Fruit fly (Drosophila melanogaster) whole organism, embryonic: ENCODE data around the gene CG6067.

Source experiments
- ATbp ChIP-seq: fragments of 200-800 bp; sonication (Bioruptor generic); optimal IDR thresholded peaks from 2 replicates; lab custom pipeline; 2017; ENCODE audit warnings: missing biosample characterization, mild to moderate bottlenecking, missing genetic modification characterization, missing genetic modification reagents
- Ada2b ChIP-seq: fragments of 200-800 bp; sonication (Bioruptor generic); IDR thresholded peaks from 2 replicates; pipeline ENCODE4 v1.3.6; 2022; ENCODE audit warnings: missing biosample characterization, missing genetic modification characterization
- Atf6 ChIP-seq: fragments of 200-800 bp; sonication (Bioruptor generic); IDR thresholded peaks from 2 replicates; pipeline ENCODE4 v1.3.6; 2022; ENCODE audit warnings: missing biosample characterization, missing genetic modification characterization
- Blimp-1 ChIP-seq: fragments of 200-800 bp; sonication (Bioruptor generic); optimal IDR thresholded peaks from 3 replicates; lab custom pipeline; 2018; ENCODE audit warnings: missing biosample characterization, missing genetic modification characterization, mild to moderate bottlenecking, moderate library complexity, missing genetic modification reagents
- C15 ChIP-seq: fragments of 200-800 bp; sonication (Bioruptor generic); IDR thresholded peaks from 3 replicates; pipeline ENCODE4 v1.3.6; 2022; ENCODE audit warnings: missing biosample characterization, missing genetic modification characterization
- CG12104 ChIP-seq: fragments of 200-800 bp; sonication (Bioruptor generic); optimal IDR thresholded peaks from 3 replicates; lab custom pipeline; 2016; ENCODE audit warnings: missing biosample characterization, missing genetic modification characterization
- CG12219 ChIP-seq: fragments of 200-800 bp; sonication (Bioruptor generic); optimal IDR thresholded peaks from 3 replicates; lab custom pipeline; 2018; ENCODE audit warnings: missing biosample characterization, mild to moderate bottlenecking, missing genetic modification characterization
- CG12391 ChIP-seq: fragments of 200-800 bp; sonication (Bioruptor generic); optimal IDR thresholded peaks from 3 replicates; lab custom pipeline; 2018; ENCODE audit warnings: missing biosample characterization, mild to moderate bottlenecking, missing genetic modification characterization, moderate library complexity
- CG13624 ChIP-seq: fragments of 200-800 bp; sonication (Bioruptor generic); optimal IDR thresholded peaks from 2 replicates; lab custom pipeline; 2016; ENCODE audit warnings: missing biosample characterization, missing genetic modification characterization
- CG14014 ChIP-seq: fragments of 200-800 bp; sonication (Bioruptor generic); IDR thresholded peaks from 2 replicates; pipeline ENCODE4 v1.3.6; 2022; ENCODE audit warnings: missing biosample characterization, missing genetic modification characterization
- CG17359 ChIP-seq: fragments of 200-800 bp; sonication (Bioruptor generic); optimal IDR thresholded peaks from 3 replicates; lab custom pipeline; 2018; ENCODE audit warnings: missing biosample characterization, mild to moderate bottlenecking, missing genetic modification characterization, moderate library complexity
- CG17385 ChIP-seq: fragments of 200-800 bp; sonication (Bioruptor generic); optimal IDR thresholded peaks from 3 replicates; lab custom pipeline; 2018; ENCODE audit warnings: missing biosample characterization, mild to moderate bottlenecking, missing genetic modification characterization
- CG18262 ChIP-seq: fragments of 200-800 bp; optimal IDR thresholded peaks from 3 replicates; lab custom pipeline; 2019; ENCODE audit warnings: missing biosample characterization, mild to moderate bottlenecking, missing genetic modification characterization, moderate library complexity
- CG30403 ChIP-seq: fragments of 200-800 bp; sonication (Bioruptor generic); optimal IDR thresholded peaks from 3 replicates; lab custom pipeline; 2016; ENCODE audit warnings: missing biosample characterization, missing genetic modification characterization
- CG32767 ChIP-seq: fragments of 200-800 bp; sonication (Bioruptor generic); IDR thresholded peaks from 2 replicates; pipeline ENCODE4 v1.3.6; 2022; ENCODE audit warnings: missing biosample characterization, missing genetic modification characterization
- CG3407 ChIP-seq: fragments of 200-800 bp; sonication (Bioruptor generic); optimal IDR thresholded peaks from 2 replicates; lab custom pipeline; 2018; ENCODE audit warnings: missing biosample characterization, mild to moderate bottlenecking, missing genetic modification characterization
- CG7556 ChIP-seq: fragments of 200-800 bp; sonication (Bioruptor generic); optimal IDR thresholded peaks from 2 replicates; lab custom pipeline; 2017; ENCODE audit warnings: missing biosample characterization, mild to moderate bottlenecking, missing genetic modification characterization
- CG7839 ChIP-seq: fragments of 200-800 bp; sonication (Bioruptor generic); optimal IDR thresholded peaks from 3 replicates; lab custom pipeline; 2018; ENCODE audit warnings: missing biosample characterization, mild to moderate bottlenecking, missing genetic modification characterization, moderate library complexity
- CG8359 ChIP-seq: fragments of 200-800 bp; sonication (Bioruptor generic); optimal IDR thresholded peaks from 2 replicates; lab custom pipeline; 2017; ENCODE audit warnings: missing biosample characterization, mild to moderate bottlenecking, missing genetic modification characterization, borderline replicate concordance
- CG9437 ChIP-seq: fragments of 200-800 bp; sonication (Bioruptor generic); optimal IDR thresholded peaks from 2 replicates; lab custom pipeline; 2018; ENCODE audit warnings: missing biosample characterization, mild to moderate bottlenecking, missing genetic modification characterization
- Chrac-16 ChIP-seq: fragments of 200-800 bp; sonication (Bioruptor generic); optimal IDR thresholded peaks from 3 replicates; lab custom pipeline; 2016; ENCODE audit warnings: missing biosample characterization, missing genetic modification characterization
- D ChIP-seq, 2 experiments: fragments of 200-800 bp in 1 of 2; fragments of >200 bp in 1 of 2; sonication (Bioruptor generic) in 1 of 2; optimal IDR thresholded peaks; 2 replicates in 1 of 2; 3 replicates in 1 of 2; lab custom pipeline; 2017; ENCODE audit warnings: mild to moderate bottlenecking in 1 of 2, missing biosample characterization in 1 of 2, missing genetic modification characterization in 1 of 2, missing genetic modification reagents in 1 of 2
- D19A ChIP-seq: fragments of 200-800 bp; optimal IDR thresholded peaks from 3 replicates; lab custom pipeline; 2019; ENCODE audit warnings: missing biosample characterization, mild to moderate bottlenecking, missing genetic modification characterization, moderate library complexity
- Dp ChIP-seq: fragments of 200-800 bp; sonication (Bioruptor generic); optimal IDR thresholded peaks from 2 replicates; lab custom pipeline; 2018; ENCODE audit warnings: missing biosample characterization, mild to moderate bottlenecking, missing genetic modification characterization, moderate library complexity
- Gsc ChIP-seq: fragments of 200-800 bp; sonication (Bioruptor generic); IDR thresholded peaks from 2 replicates; pipeline ENCODE4 v1.3.6; 2022; ENCODE audit warnings: missing biosample characterization, missing genetic modification characterization
- H2.0 ChIP-seq: fragments of 200-800 bp; sonication (Bioruptor generic); IDR thresholded peaks from 2 replicates; pipeline ENCODE4 v1.3.6; 2022; ENCODE audit warnings: missing biosample characterization, missing genetic modification characterization
- HmgZ ChIP-seq: fragments of 200-800 bp; sonication (Bioruptor generic); optimal IDR thresholded peaks from 2 replicates; lab custom pipeline; 2018; ENCODE audit warnings: missing biosample characterization, mild to moderate bottlenecking, missing genetic modification characterization
- Lim3 ChIP-seq: fragments of 200-800 bp; sonication (Bioruptor generic); IDR thresholded peaks from 2 replicates; pipeline ENCODE4 v1.3.6; 2022; ENCODE audit warnings: missing biosample characterization, missing genetic modification characterization
- Ptx1 ChIP-seq: fragments of 200-800 bp; sonication (Bioruptor generic); IDR thresholded peaks from 2 replicates; pipeline ENCODE4 v1.3.6; 2022; ENCODE audit warnings: missing biosample characterization, missing genetic modification characterization
- Ssrp ChIP-seq: fragments of 200-800 bp; sonication (Bioruptor generic); optimal IDR thresholded peaks from 2 replicates; lab custom pipeline; 2018; ENCODE audit warnings: missing biosample characterization, mild to moderate bottlenecking, missing genetic modification characterization, moderate library complexity
- Xrp1 ChIP-seq: fragments of 200-800 bp; sonication (Bioruptor generic); IDR thresholded peaks from 2 replicates; pipeline ENCODE4 v1.3.6; 2022; ENCODE audit warnings: missing biosample characterization, missing genetic modification characterization
- bab2 ChIP-seq: fragments of 200-800 bp; sonication (Bioruptor generic); optimal IDR thresholded peaks from 2 replicates; lab custom pipeline; 2016; ENCODE audit warnings: missing biosample characterization, missing genetic modification characterization
- bsh ChIP-seq, 2 experiments: fragments of 200-800 bp; sonication (Bioruptor generic); optimal IDR thresholded peaks; 2 replicates each; lab custom pipeline; 2017 to 2018; ENCODE audit warnings: mild to moderate bottlenecking in 2 of 2, missing biosample characterization in 2 of 2, missing genetic modification characterization in 2 of 2, moderate library complexity in 1 of 2
- dysf ChIP-seq: fragments of 200-800 bp; sonication (Bioruptor generic); IDR thresholded peaks from 3 replicates; pipeline ENCODE4 v1.3.6; 2022; ENCODE audit warnings: missing biosample characterization, missing genetic modification characterization
- gce ChIP-seq: fragments of 200-800 bp; sonication (Bioruptor generic); IDR thresholded peaks from 3 replicates; pipeline ENCODE4 v1.3.6; 2022; ENCODE audit warnings: missing biosample characterization, missing genetic modification characterization
- gem ChIP-seq: fragments of 200-800 bp; sonication (Bioruptor generic); optimal IDR thresholded peaks from 2 replicates; lab custom pipeline; 2019; ENCODE audit warnings: missing biosample characterization, mild to moderate bottlenecking, missing genetic modification characterization, moderate library complexity
- hkb ChIP-seq, 2 experiments: fragments of 200-800 bp in 1 of 2; fragments of >200 bp in 1 of 2; sonication (Bioruptor generic) in 1 of 2; IDR thresholded peaks in 1 of 2; optimal IDR thresholded peaks in 1 of 2; 2 replicates each; pipeline versions ENCODE4 v1.3.6 to Lab custom; 2017 to 2022; ENCODE audit warnings: missing biosample characterization in 1 of 2, missing genetic modification characterization in 1 of 2
- ind ChIP-seq: fragments of 200-800 bp; sonication (Bioruptor generic); optimal IDR thresholded peaks from 3 replicates; lab custom pipeline; 2016; ENCODE audit warnings: missing biosample characterization, missing genetic modification characterization
- lmd ChIP-seq: fragments of 200-800 bp; sonication (Bioruptor generic); IDR thresholded peaks from 2 replicates; pipeline ENCODE4 v1.3.6; 2022; ENCODE audit warnings: missing biosample characterization, missing genetic modification characterization
- lola ChIP-seq, 3 experiments: fragments of >200 bp in 2 of 3; fragments of 200-800 bp in 1 of 3; sonication (Bioruptor generic) in 1 of 3; optimal IDR thresholded peaks; 2 replicates each; lab custom pipeline; 2017 to 2019; ENCODE audit warnings: missing biosample characterization in 3 of 3, missing genetic modification characterization in 3 of 3, mild to moderate bottlenecking in 1 of 3, moderate library complexity in 1 of 3
- onecut ChIP-seq: fragments of 200-800 bp; sonication (Bioruptor generic); IDR thresholded peaks from 2 replicates; pipeline ENCODE4 v1.3.6; 2022; ENCODE audit warnings: missing biosample characterization, missing genetic modification characterization
- phol ChIP-seq: fragments of 200-800 bp; sonication (Bioruptor generic); optimal IDR thresholded peaks from 3 replicates; lab custom pipeline; 2018; ENCODE audit warnings: missing biosample characterization, mild to moderate bottlenecking, missing genetic modification characterization, moderate library complexity
- ranshi ChIP-seq: fragments of 200-800 bp; sonication (Bioruptor generic); IDR thresholded peaks from 2 replicates; pipeline ENCODE4 v1.3.6; 2022; ENCODE audit warnings: missing biosample characterization, missing genetic modification characterization
- sens ChIP-seq: fragments of 200-800 bp; sonication (Bioruptor generic); peaks from one replicate; lab custom pipeline; 2016; ENCODE audit warnings: missing biosample characterization, missing genetic modification characterization
- sisA ChIP-seq: fragments of 200-800 bp; sonication (Bioruptor generic); IDR thresholded peaks from 2 replicates; pipeline ENCODE4 v1.3.6; 2022; ENCODE audit warnings: missing biosample characterization, missing genetic modification characterization
- slp2 ChIP-seq: fragments of 200-800 bp; sonication (Bioruptor generic); optimal IDR thresholded peaks from 2 replicates; lab custom pipeline; 2016; ENCODE audit warnings: missing biosample characterization, missing genetic modification characterization
- unc-4 ChIP-seq: fragments of 200-800 bp; sonication (Bioruptor generic); IDR thresholded peaks from 2 replicates; pipeline ENCODE4 v1.3.6; 2022; ENCODE audit warnings: missing biosample characterization, missing genetic modification characterization; ENCODE audit not compliant: partially characterized antibody
- wdn ChIP-seq: fragments of 200-800 bp; sonication (Bioruptor generic); IDR thresholded peaks from 2 replicates; pipeline ENCODE4 v1.3.6; 2022; ENCODE audit warnings: missing biosample characterization, missing genetic modification characterization
- zfh2 ChIP-seq: fragments of 200-800 bp; sonication (Bioruptor generic); optimal IDR thresholded peaks from 2 replicates; lab custom pipeline; 2016; ENCODE audit warnings: missing biosample characterization, missing genetic modification characterization

CG6067 gene

DNA sequence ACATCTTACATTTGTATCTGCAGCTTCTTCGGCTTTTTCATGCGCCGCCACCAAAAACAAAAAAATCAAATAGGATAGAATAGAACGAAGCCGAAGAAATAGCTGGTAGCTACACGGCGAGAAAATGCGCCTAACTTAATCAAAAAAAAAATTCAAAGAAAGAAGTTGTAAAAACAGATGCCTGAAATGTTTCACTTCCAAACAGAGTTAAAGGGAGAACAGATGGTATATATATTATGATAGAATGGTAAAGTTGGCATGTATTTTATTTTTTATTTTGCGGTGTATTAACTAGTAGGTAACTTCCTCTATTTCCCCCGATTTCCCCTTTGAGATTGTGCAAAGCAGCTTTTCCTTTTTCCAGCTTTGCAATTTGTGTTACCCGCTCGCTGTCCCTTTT is 31.1 kb upstream of the CG6067 start:
- TF ChIP-seq unc-4 (GFP tag; lab: Robert Waterston, UW) = no peak
- peak; percentile 27; the same call in 1 of the 2 replicates for TF ChIP-seq CG14014 (GFP tag; lab: Robert Waterston, UW)
- 0 out of 3 replicates have a peak, but pooled peaks have one; percentile 29 for TF ChIP-seq dysf (GFP tag; lab: Robert Waterston, UW)
- no peak for TF ChIP-seq CG32767 (GFP tag; lab: Robert Waterston, UW)
- peak; percentile 10 for TF ChIP-seq bab2 (GFP tag; lab: Kevin White, UChicago)
- TF ChIP-seq Lim3 (GFP tag; lab: Robert Waterston, UW) = no peak
- TF ChIP-seq phol (tag; lab: Kevin White, UChicago) = peak; percentile 47
- TF ChIP-seq HmgZ = no peak
- TF ChIP-seq CG12219 (GFP tag; lab: Kevin White, UChicago) = no peak
- TF ChIP-seq sens = peak; percentile 70
- no peak for TF ChIP-seq wdn (GFP tag; lab: Robert Waterston, UW)
- TF ChIP-seq Chrac-16 = peak; percentile 5
- no peak for TF ChIP-seq slp2
- peak; percentile 60 to 82 for TF ChIP-seq bsh (GFP tag; optimal IDR thresholded peaks at IDR 0.05; lab: Kevin White, UChicago)
- peak; percentile 32 for TF ChIP-seq CG18262 (tag; lab: Kevin White, UChicago)
- TF ChIP-seq Ssrp (tag; lab: Kevin White, UChicago) = peak; percentile 32
- peak; percentile 39 for TF ChIP-seq Ptx1 (GFP tag; lab: Robert Waterston, UW)
- TF ChIP-seq Dp (GFP tag; lab: Kevin White, UChicago) = no peak
- peak; percentile 34 for TF ChIP-seq ATbp (GFP tag; lab: Kevin White, UChicago)
- peak; percentile 1 for TF ChIP-seq CG13624 (GFP tag; lab: Kevin White, UChicago)
- no peak for TF ChIP-seq D19A
- 0 out of 2 replicates have a peak, but pooled peaks have one; percentile 28 for TF ChIP-seq sisA
- peak; percentile 42 for TF ChIP-seq Blimp-1
- 0 out of 2 replicates have a peak, but pooled peaks have one; percentile 13 for TF ChIP-seq onecut (GFP tag; lab: Robert Waterston, UW)
- peak; percentile 18 for TF ChIP-seq ind (GFP tag; lab: Kevin White, UChicago)
- TF ChIP-seq CG17385 (GFP tag; lab: Kevin White, UChicago) = peak; percentile 16
- peak; percentile 46; the same call in 1 of the 2 replicates for TF ChIP-seq Ada2b
- peak in 1 of 3 experiments; percentile 8 for TF ChIP-seq lola (GFP tag; optimal IDR thresholded peaks at IDR 0.05; lab: Kevin White, UChicago)
- peak; percentile 12 for TF ChIP-seq CG12104
- TF ChIP-seq CG12391 = peak; percentile 27
- TF ChIP-seq Xrp1 (GFP tag; lab: Robert Waterston, UW) = peak; percentile 58
- peak; percentile 43 for TF ChIP-seq CG17359 (tag; lab: Kevin White, UChicago)
- TF ChIP-seq CG3407 (GFP tag; lab: Kevin White, UChicago) = no peak
- peak; percentile 38 for TF ChIP-seq CG7839
- no peak for TF ChIP-seq Atf6 (GFP tag; lab: Robert Waterston, UW)
- peak; percentile 68 for TF ChIP-seq gem (tag; lab: Kevin White, UChicago)
- TF ChIP-seq CG9437 (GFP tag; lab: Kevin White, UChicago) = no peak
- TF ChIP-seq ranshi = 0 out of 2 replicates have a peak, but pooled peaks have one; percentile 6
- no peak for TF ChIP-seq D (optimal IDR thresholded peaks at IDR 0.05; lab: Kevin White, UChicago)
- peak; percentile 17 for TF ChIP-seq D (GFP tag; optimal IDR thresholded peaks at IDR 0.05; lab: Kevin White, UChicago)
- TF ChIP-seq CG30403 (GFP tag; lab: Kevin White, UChicago) = peak; percentile 44
- peak; percentile 42 for TF ChIP-seq CG7556
- TF ChIP-seq lmd = peak; percentile 38
- TF ChIP-seq gce (GFP tag; lab: Robert Waterston, UW) = 0 out of 3 replicates have a peak, but pooled peaks have one; percentile 25
- TF ChIP-seq zfh2 (GFP tag; lab: Kevin White, UChicago) = no peak
- no peak for TF ChIP-seq C15
- TF ChIP-seq CG8359 (GFP tag; lab: Kevin White, UChicago) = no peak
- TF ChIP-seq hkb (optimal IDR thresholded peaks at IDR 0.05; lab: Kevin White, UChicago) = no peak
- 0 out of 2 replicates have a peak, but pooled peaks have one; percentile 27 for TF ChIP-seq hkb (GFP tag; IDR thresholded peaks at IDR 0.05; lab: Robert Waterston, UW)
- TF ChIP-seq H2.0 (GFP tag; lab: Robert Waterston, UW) = no peak
- TF ChIP-seq Gsc (GFP tag; lab: Robert Waterston, UW) = no peak
